Fruit fly (Drosophila melanogaster): ENCODE results near the gene TM9SF2.

TM9SF2 gene

dm6 chr2L:20720011-20720410 lies 14.1 kb downstream of the TM9SF2 start (continued):
- TF ChIP-seq CG8359 (GFP tag; optimal IDR thresholded peaks at IDR 0.05; ENCODE audit: borderline replicate concordance), result no peak
- no peak for TF ChIP-seq CG33213 (GFP tag; optimal IDR thresholded peaks at IDR 0.05)
- no peak for TF ChIP-seq Tbp (GFP tag; optimal IDR thresholded peaks at IDR 0.05)
- no peak for TF ChIP-seq Lpt (GFP tag; optimal IDR thresholded peaks at IDR 0.05)
- TF ChIP-seq CG15514 (GFP tag; optimal IDR thresholded peaks at IDR 0.05), result no peak
- no peak for TF ChIP-seq exex (tag; optimal IDR thresholded peaks at IDR 0.05)
- TF ChIP-seq ftz-f1 (GFP tag; optimal IDR thresholded peaks at IDR 0.05), result peak; percentile 13
- no peak for TF ChIP-seq CG4617 (GFP tag; optimal IDR thresholded peaks at IDR 0.05; ENCODE audit: borderline replicate concordance)
- TF ChIP-seq CG12104 (GFP tag; optimal IDR thresholded peaks at IDR 0.05), result no peak
- TF ChIP-seq CG7271 (tag; optimal IDR thresholded peaks at IDR 0.05), result no peak
- TF ChIP-seq Poxn (GFP tag; IDR thresholded peaks at IDR 0.05), result no peak
- no peak for TF ChIP-seq NK7.1 (GFP tag; optimal IDR thresholded peaks at IDR 0.05)
- TF ChIP-seq CG10321 (GFP tag; IDR thresholded peaks at IDR 0.05), result peak; percentile 89
- TF ChIP-seq CrebB (tag; optimal IDR thresholded peaks at IDR 0.05), result no peak
- no peak for TF ChIP-seq CG15011 (GFP tag; optimal IDR thresholded peaks at IDR 0.05)
- TF ChIP-seq gro (GFP tag; optimal IDR thresholded peaks at IDR 0.05), result no peak
- peak; percentile 1 for TF ChIP-seq CG18599 (GFP tag; optimal IDR thresholded peaks at IDR 0.05)
- TF ChIP-seq CG18764 (GFP tag; optimal IDR thresholded peaks at IDR 0.05), result no peak
- no peak for TF ChIP-seq jumu (GFP tag; optimal IDR thresholded peaks at IDR 0.05)
- no peak for TF ChIP-seq fd3F (GFP tag; optimal IDR thresholded peaks at IDR 0.05)
- TF ChIP-seq CG16813 (GFP tag; IDR thresholded peaks at IDR 0.05; ENCODE audit: partially characterized antibody), result no peak
- no peak for TF ChIP-seq cas (GFP tag; IDR thresholded peaks at IDR 0.05)
- peak; percentile 64; the same call in 1 of the 4 replicates for TF ChIP-seq chinmo (GFP tag; IDR thresholded peaks at IDR 0.05; ENCODE audit: partially characterized antibody)
- no peak for TF ChIP-seq wek (GFP tag; optimal IDR thresholded peaks at IDR 0.05)
- TF ChIP-seq NFAT (GFP tag; IDR thresholded peaks at IDR 0.05), result no peak
- TF ChIP-seq pzg (GFP tag; optimal IDR thresholded peaks at IDR 0.05), result no peak
- no peak for TF ChIP-seq dati (GFP tag; IDR thresholded peaks at IDR 0.05)

DNA sequence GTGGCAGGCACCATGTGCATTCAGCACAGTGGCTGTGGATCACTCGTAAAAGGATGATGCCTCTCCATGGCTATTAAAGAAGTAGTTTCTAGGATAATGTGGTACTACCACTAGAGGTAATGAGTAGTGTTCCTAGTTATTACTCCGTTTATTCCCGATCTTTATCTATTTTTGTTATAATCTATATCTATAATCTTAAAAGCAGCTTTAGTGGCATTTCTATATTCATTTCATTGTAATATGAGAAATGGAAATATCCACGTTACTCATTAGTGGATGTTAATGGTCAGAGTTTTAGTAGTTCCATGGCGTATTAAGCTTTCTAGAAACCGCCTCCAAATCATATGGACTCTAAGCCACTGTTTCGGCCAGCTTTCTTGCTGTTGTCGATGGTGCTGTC lies 17.4 kb downstream of the TM9SF2 start:
- TF ChIP-seq Antp (GFP tag; optimal IDR thresholded peaks at IDR 0.05) (no peak), CG3163 (GFP tag; optimal IDR thresholded peaks at IDR 0.05) (no peak), CTCF (GFP tag; optimal IDR thresholded peaks at IDR 0.05) (no peak), fd3F (GFP tag; optimal IDR thresholded peaks at IDR 0.05) (no peak), nerfin-2 (GFP tag; IDR thresholded peaks at IDR 0.05; ENCODE audit: partially characterized antibody) (no peak)

- no peak for TF ChIP-seq Bteb2 (GFP tag; optimal IDR thresholded peaks at IDR 0.05)
- TF ChIP-seq CG11504 (tag; optimal IDR thresholded peaks at IDR 0.05), result peak; percentile 4
- TF ChIP-seq CG1603 (tag; optimal IDR thresholded peaks at IDR 0.05), result peak; percentile 2
- peak; percentile 15 for TF ChIP-seq CG10267 (tag; optimal IDR thresholded peaks at IDR 0.05)
- TF ChIP-seq CG2202 (tag; optimal IDR thresholded peaks at IDR 0.05), result peak; percentile 58
- TF ChIP-seq chinmo (GFP tag; IDR thresholded peaks at IDR 0.05; ENCODE audit: partially characterized antibody), result peak; percentile 97
- TF ChIP-seq CG12769 (tag; optimal IDR thresholded peaks at IDR 0.05), result peak; percentile 69
- TF ChIP-seq CG15601 (tag; optimal IDR thresholded peaks at IDR 0.05), result peak; percentile 52
- peak; percentile 22 for TF ChIP-seq CG15269 (tag; optimal IDR thresholded peaks at IDR 0.05)
- TF ChIP-seq pros (GFP tag; optimal IDR thresholded peaks at IDR 0.05), result peak; percentile 82
- peak; percentile 77 for TF ChIP-seq CG10431 (GFP tag; optimal IDR thresholded peaks at IDR 0.05)
- no peak for TF ChIP-seq CG31365 (tag; optimal IDR thresholded peaks at IDR 0.05)
- no peak for TF ChIP-seq Rfx (GFP tag; IDR thresholded peaks at IDR 0.05)
- no peak for TF ChIP-seq lilli (GFP tag; optimal IDR thresholded peaks at IDR 0.05)
- TF ChIP-seq CG1529 (GFP tag; optimal IDR thresholded peaks at IDR 0.05), result peak; percentile 7
- no peak for TF ChIP-seq CoRest (tag; optimal IDR thresholded peaks at IDR 0.05)
- TF ChIP-seq CG4820 (GFP tag; optimal IDR thresholded peaks at IDR 0.05), result no peak
- TF ChIP-seq Dip3 (GFP tag; optimal IDR thresholded peaks at IDR 0.05), result no peak
- no peak for TF ChIP-seq sc (optimal IDR thresholded peaks at IDR 0.05)
- peak; percentile 12 for TF ChIP-seq sc (GFP tag; optimal IDR thresholded peaks at IDR 0.05)
- TF ChIP-seq CG16813 (GFP tag; IDR thresholded peaks at IDR 0.05; ENCODE audit: partially characterized antibody), result 0 out of 3 replicates have a peak, but pooled peaks have one; percentile 23
These were observed 18.0 kb downstream of the TM9SF2 start for dm6 chr2L:20716077-20716476.
